Worm (Caenorhabditis elegans) whole organism, L2 larva: ENCODE data around the gene srj-44.

Experiments
- Y55F3AM.14 ChIP-seq: fragments of 200-800 bp; sonication (Bioruptor generic); optimal IDR thresholded peaks from 2 replicates; lab custom pipeline; 2018; ENCODE audit warnings: mild to moderate bottlenecking, missing genetic modification characterization, missing compliant biosample characterization
- gmeb-1 ChIP-seq: fragments of 150-350 bp; optimal IDR thresholded peaks from 2 replicates; lab custom pipeline; 2014; ENCODE audit warnings: missing biosample characterization, missing genetic modification characterization
- nhr-129 ChIP-seq: fragments of 150-350 bp; optimal IDR thresholded peaks from 2 replicates; lab custom pipeline; 2014; ENCODE audit warnings: missing biosample characterization, missing genetic modification characterization
- nhr-23 ChIP-seq: fragments of 150-350 bp; optimal IDR thresholded peaks from 2 replicates; lab custom pipeline; 2014; ENCODE audit warnings: missing biosample characterization, missing genetic modification reagents, missing genetic modification characterization
- snpc-4 ChIP-seq: fragments of 150-350 bp; optimal IDR thresholded peaks from 2 replicates; lab custom pipeline; 2014; ENCODE audit warnings: missing biosample characterization, missing genetic modification characterization

- TF ChIP-seq nhr-129 (tag; lab: Kevin White, UChicago): no peak
- no peak for TF ChIP-seq nhr-23 (tag; lab: Kevin White, UChicago)
- no peak for TF ChIP-seq snpc-4 (tag; lab: Kevin White, UChicago)
- no peak for TF ChIP-seq Y55F3AM.14
- no peak for TF ChIP-seq gmeb-1 (tag; lab: Kevin White, UChicago)
Measured at ce11 chrV:2864899-2865298, 19.2 kb upstream of the srj-44 start, which contains the start of gene srh-240.
